Worm (Caenorhabditis elegans) whole organism, L2 larva: ENCODE data around the gene F28H6.4.

Experiments used
- C34F6.9 ChIP-seq: fragments of 150-350 bp; optimal IDR thresholded peaks from 2 replicates; lab custom pipeline; 2014; ENCODE audit warnings: missing biosample characterization, missing genetic modification characterization
- F13H6.1 ChIP-seq: sonication (generic microtip); optimal IDR thresholded peaks from 2 replicates; lab custom pipeline; 2016; ENCODE audit warnings: missing genetic modification characterization, missing compliant biosample characterization
- R02D3.7 ChIP-seq: fragments of 150-350 bp; optimal IDR thresholded peaks from 2 replicates; lab custom pipeline; 2014; ENCODE audit warnings: missing biosample characterization, missing genetic modification characterization
- Y55F3AM.14 ChIP-seq: fragments of 200-800 bp; sonication (Bioruptor generic); optimal IDR thresholded peaks from 2 replicates; lab custom pipeline; 2018; ENCODE audit warnings: mild to moderate bottlenecking, missing genetic modification characterization, missing compliant biosample characterization
- ZK546.5 ChIP-seq: sonication (generic microtip); optimal IDR thresholded peaks from 2 replicates; lab custom pipeline; 2017; ENCODE audit warnings: missing biosample characterization, missing genetic modification characterization
- ama-1 ChIP-seq: fragments of 150-350 bp; optimal IDR thresholded peaks from 2 replicates; lab custom pipeline; 2018; ENCODE audit warnings: inconsistent platforms
- blmp-1 ChIP-seq: sonication (generic microtip); optimal IDR thresholded peaks from 2 replicates; lab custom pipeline; 2017; ENCODE audit warnings: missing genetic modification characterization, mild to moderate bottlenecking, missing compliant biosample characterization, antibody characterized with exemption, moderate library complexity; ENCODE audit not compliant: insufficient read depth
- ceh-16 ChIP-seq: fragments of 150-350 bp; optimal IDR thresholded peaks from 2 replicates; lab custom pipeline; 2014; ENCODE audit warnings: missing biosample characterization, missing genetic modification characterization
- crh-2 ChIP-seq: sonication (generic microtip); optimal IDR thresholded peaks from 2 replicates; lab custom pipeline; 2017; ENCODE audit warnings: missing biosample characterization, missing genetic modification characterization
- egl-27 ChIP-seq: sonication (generic microtip); optimal IDR thresholded peaks from 3 replicates; lab custom pipeline; 2017; ENCODE audit warnings: missing biosample characterization, missing genetic modification reagents, missing genetic modification characterization
- elt-1 ChIP-seq: fragments of 150-350 bp; optimal IDR thresholded peaks from 2 replicates; lab custom pipeline; 2014; ENCODE audit warnings: missing biosample characterization, missing genetic modification characterization
- elt-3 ChIP-seq: sonication (generic microtip); optimal IDR thresholded peaks from 2 replicates; lab custom pipeline; 2017; ENCODE audit warnings: missing biosample characterization, missing genetic modification characterization
- fos-1 ChIP-seq: fragments of 150-350 bp; optimal IDR thresholded peaks from 2 replicates; lab custom pipeline; 2014; ENCODE audit warnings: missing biosample characterization, missing genetic modification characterization
- gmeb-1 ChIP-seq: fragments of 150-350 bp; optimal IDR thresholded peaks from 2 replicates; lab custom pipeline; 2014; ENCODE audit warnings: missing biosample characterization, missing genetic modification characterization
- lin-39 ChIP-seq: fragments of 150-350 bp; optimal IDR thresholded peaks from 2 replicates; lab custom pipeline; 2014; ENCODE audit warnings: missing biosample characterization, missing genetic modification reagents, missing genetic modification characterization
- lsy-2 ChIP-seq, 2 experiments: fragments of 150-350 bp in 1 of 2; sonication (generic microtip) in 1 of 2; optimal IDR thresholded peaks; 2 replicates each; lab custom pipeline; 2014 to 2017; ENCODE audit warnings: missing biosample characterization in 2 of 2, missing genetic modification characterization in 2 of 2
- mab-5 ChIP-seq: fragments of 150-350 bp; optimal IDR thresholded peaks from 2 replicates; lab custom pipeline; 2014; ENCODE audit warnings: missing biosample characterization, missing genetic modification characterization
- mbf-1 ChIP-seq: sonication (generic microtip); optimal IDR thresholded peaks from 2 replicates; lab custom pipeline; 2017; ENCODE audit warnings: missing biosample characterization, missing genetic modification characterization
- mdl-1 ChIP-seq, 2 experiments: fragments of 150-350 bp in 1 of 2; sonication (generic microtip) in 1 of 2; optimal IDR thresholded peaks; 2 replicates each; lab custom pipeline; 2017; ENCODE audit warnings: missing biosample characterization in 2 of 2, missing genetic modification characterization in 2 of 2
- nhr-10 ChIP-seq: sonication (generic microtip); optimal IDR thresholded peaks from 2 replicates; lab custom pipeline; 2017; ENCODE audit warnings: missing biosample characterization, missing genetic modification characterization
- nhr-11 ChIP-seq: fragments of 150-350 bp; optimal IDR thresholded peaks from 2 replicates; lab custom pipeline; 2014; ENCODE audit warnings: missing biosample characterization, missing genetic modification characterization
- nhr-129 ChIP-seq: fragments of 150-350 bp; optimal IDR thresholded peaks from 2 replicates; lab custom pipeline; 2014; ENCODE audit warnings: missing biosample characterization, missing genetic modification characterization
- nhr-21 ChIP-seq: fragments of 150-350 bp; optimal IDR thresholded peaks from 2 replicates; lab custom pipeline; 2014; ENCODE audit warnings: missing biosample characterization, missing genetic modification characterization
- nhr-25 ChIP-seq: fragments of 150-350 bp; sonication (generic microtip); optimal IDR thresholded peaks from 3 replicates; lab custom pipeline; 2014; ENCODE audit warnings: missing biosample characterization, missing genetic modification characterization
- nhr-6 ChIP-seq: fragments of 150-350 bp; optimal IDR thresholded peaks from 2 replicates; lab custom pipeline; 2014; ENCODE audit warnings: missing biosample characterization, missing genetic modification characterization
- nhr-77 ChIP-seq: fragments of 150-350 bp; optimal IDR thresholded peaks from 2 replicates; lab custom pipeline; 2014; ENCODE audit warnings: missing biosample characterization, missing genetic modification characterization
- peb-1 ChIP-seq: fragments of 150-350 bp; optimal IDR thresholded peaks from 2 replicates; lab custom pipeline; 2014; ENCODE audit warnings: missing biosample characterization, missing genetic modification characterization
- sem-4 ChIP-seq: fragments of 150-350 bp; optimal IDR thresholded peaks from 2 replicates; lab custom pipeline; 2014; ENCODE audit warnings: missing biosample characterization, missing genetic modification reagents, missing genetic modification characterization
- skn-1 ChIP-seq: sonication (generic microtip); optimal IDR thresholded peaks from 2 replicates; lab custom pipeline; 2017; ENCODE audit warnings: missing biosample characterization, missing genetic modification characterization
- sma-3 ChIP-seq: sonication (generic microtip); optimal IDR thresholded peaks from 2 replicates; lab custom pipeline; 2016; ENCODE audit warnings: missing genetic modification reagents, missing genetic modification characterization, missing compliant biosample characterization
- snpc-4 ChIP-seq: fragments of 150-350 bp; optimal IDR thresholded peaks from 2 replicates; lab custom pipeline; 2014; ENCODE audit warnings: missing biosample characterization, missing genetic modification characterization
- unc-39 ChIP-seq: fragments of 150-350 bp; optimal IDR thresholded peaks from 2 replicates; lab custom pipeline; 2014; ENCODE audit warnings: missing biosample characterization, missing genetic modification characterization
- unc-55 ChIP-seq: fragments of 150-350 bp; sonication (generic microtip); optimal IDR thresholded peaks from 3 replicates; lab custom pipeline; 2014; ENCODE audit warnings: missing biosample characterization, missing genetic modification reagents, missing genetic modification characterization
- unc-62 ChIP-seq: fragments of 150-350 bp; optimal IDR thresholded peaks from 2 replicates; lab custom pipeline; 2014; ENCODE audit warnings: missing biosample characterization, missing genetic modification reagents, missing genetic modification characterization
- zag-1 ChIP-seq: fragments of 150-350 bp; optimal IDR thresholded peaks from 2 replicates; lab custom pipeline; 2014; ENCODE audit warnings: missing biosample characterization, missing genetic modification characterization
- ztf-1 ChIP-seq: fragments of 200-800 bp; sonication (Bioruptor generic); conservative IDR thresholded peaks from 2 replicates; pipeline ENCODE4 v1.3.6; 2022; ENCODE audit warnings: missing genetic modification characterization, missing compliant biosample characterization
- ztf-11 ChIP-seq: sonication (generic microtip); optimal IDR thresholded peaks from 2 replicates; lab custom pipeline; 2017; ENCODE audit warnings: missing biosample characterization, missing genetic modification characterization
- ztf-4 ChIP-seq: fragments of 150-350 bp; optimal IDR thresholded peaks from 2 replicates; lab custom pipeline; 2014; ENCODE audit warnings: missing biosample characterization, missing genetic modification characterization

The F28H6.4 gene

DNA sequence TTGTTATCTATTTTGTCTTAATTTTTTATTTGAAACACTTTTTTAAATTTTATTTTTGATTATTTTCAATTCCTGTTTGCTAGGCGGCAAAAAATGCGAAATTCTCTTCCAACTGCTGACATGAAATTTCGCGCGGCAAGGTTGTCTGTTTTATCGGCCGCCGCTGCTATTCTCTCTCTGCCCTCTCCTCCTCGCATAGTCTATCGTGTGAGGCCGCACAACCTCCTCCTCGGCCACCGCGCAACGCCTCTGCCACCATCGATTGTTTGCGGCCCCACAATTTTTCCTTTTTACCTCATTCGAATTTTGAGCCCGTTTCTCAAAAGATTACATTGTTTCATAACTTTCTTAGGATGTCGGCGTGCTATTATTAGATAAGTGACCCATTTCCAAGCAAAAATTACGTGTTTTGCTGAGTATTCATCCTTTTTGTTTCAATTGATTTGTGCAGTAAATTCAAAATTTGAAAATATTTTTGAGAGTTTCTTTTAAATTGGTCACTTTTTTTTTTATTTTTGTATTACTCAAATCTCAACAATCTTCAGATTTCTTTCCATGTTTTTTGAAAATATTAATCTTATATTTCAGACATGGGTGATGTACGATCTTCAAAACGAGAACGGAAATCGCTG is at the start of gene F28H6.4:
Gene F28H6.4, plus strand, starts transcription at position 582 of the 632 bp plus-strand sequence.
- TF ChIP-seq fos-1 (tag; lab: Kevin White, UChicago) (peak; percentile 17), peb-1 (tag; lab: Kevin White, UChicago) (no peak), unc-55 (peak; percentile 47), nhr-77 (no peak)

DNA sequence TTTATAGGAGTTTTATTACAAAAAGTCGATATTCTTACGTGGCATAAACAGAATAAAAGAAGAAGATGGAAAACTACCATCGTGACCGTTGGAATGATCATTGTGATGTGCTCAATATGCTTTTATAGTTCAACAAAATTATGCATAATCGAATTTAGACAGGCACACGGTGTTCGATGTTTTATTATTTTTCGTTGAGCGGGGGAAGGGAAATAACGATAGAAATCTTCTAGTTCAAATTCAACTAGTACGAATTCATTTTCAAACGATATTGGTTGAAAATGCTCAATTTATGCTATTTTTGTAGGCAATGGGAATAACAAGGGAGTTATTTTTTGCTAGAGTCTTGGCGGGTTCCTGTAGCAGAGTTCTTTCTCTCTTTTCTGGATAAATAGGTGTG is 49.1 kb upstream of the F28H6.4 start, which contains the start of gene C33G3.5:
Gene C33G3.5, minus strand, starts transcription at position 101 of the 400 bp plus-strand sequence.
- no peak for TF ChIP-seq sma-3 (GFP tag; lab: Kevin White, UChicago)
- TF ChIP-seq C34F6.9, result no peak
- no peak for TF ChIP-seq nhr-6 (tag; lab: Kevin White, UChicago)
- TF ChIP-seq egl-27, result no peak
- TF ChIP-seq mbf-1 (tag; lab: Kevin White, UChicago), result no peak
- no peak for TF ChIP-seq nhr-25 (tag; lab: Kevin White, UChicago)
- no peak for TF ChIP-seq mab-5 (tag; lab: Kevin White, UChicago)
- no peak for TF ChIP-seq blmp-1 (tag; lab: Kevin White, UChicago)
- TF ChIP-seq elt-3 (tag; lab: Kevin White, UChicago), result no peak
- TF ChIP-seq ztf-4, result no peak
- TF ChIP-seq nhr-129 (tag; lab: Kevin White, UChicago), result no peak
- TF ChIP-seq unc-39 (tag; lab: Kevin White, UChicago), result no peak
- no peak for TF ChIP-seq ztf-1
- no peak for TF ChIP-seq skn-1 (tag; lab: Kevin White, UChicago)
- TF ChIP-seq zag-1 (tag; lab: Kevin White, UChicago), result no peak
- no peak for TF ChIP-seq elt-1
- no peak for TF ChIP-seq unc-55
- no peak for TF ChIP-seq nhr-21 (tag; lab: Kevin White, UChicago)
- no peak for TF ChIP-seq sem-4
- TF ChIP-seq, all 48 proteins: peak for 0

DNA sequence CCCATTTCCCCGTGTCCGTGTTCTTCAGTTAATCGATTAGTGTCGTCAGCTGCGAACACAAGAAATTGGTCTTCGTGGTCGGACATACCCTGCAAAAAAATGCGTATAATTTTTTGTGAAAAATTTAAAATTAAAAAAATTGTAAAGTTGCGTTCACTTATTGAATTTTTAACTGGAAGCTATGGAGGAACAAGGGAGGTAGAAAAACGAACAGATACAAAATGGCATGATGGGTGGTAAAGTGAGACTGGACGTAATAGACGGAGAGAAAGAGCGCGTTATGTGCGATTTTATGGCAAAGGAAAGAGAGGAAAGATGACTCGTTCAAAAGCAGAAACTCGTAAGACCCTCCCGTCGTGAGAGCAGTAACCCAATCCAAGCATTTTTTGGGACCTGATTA is 43.4 kb upstream of the F28H6.4 start, which contains the start of gene C33G3.6:
Gene C33G3.6, minus strand, starts transcription at position 101 of the 400 bp plus-strand sequence.
- TF ChIP-seq lsy-2 (tag; optimal IDR thresholded peaks at IDR 0.05; lab: Kevin White, UChicago) (no peak), gmeb-1 (tag; lab: Kevin White, UChicago) (no peak), fos-1 (tag; lab: Kevin White, UChicago) (no peak), zag-1 (tag; lab: Kevin White, UChicago) (no peak), Y55F3AM.14 (GFP tag; lab: Kevin White, UChicago) (no peak), crh-2 (tag; lab: Kevin White, UChicago) (no peak), ztf-11 (tag; lab: Kevin White, UChicago) (no peak), ztf-1 (no peak)
- TF ChIP-seq, all 48 proteins: peak for 0

DNA sequence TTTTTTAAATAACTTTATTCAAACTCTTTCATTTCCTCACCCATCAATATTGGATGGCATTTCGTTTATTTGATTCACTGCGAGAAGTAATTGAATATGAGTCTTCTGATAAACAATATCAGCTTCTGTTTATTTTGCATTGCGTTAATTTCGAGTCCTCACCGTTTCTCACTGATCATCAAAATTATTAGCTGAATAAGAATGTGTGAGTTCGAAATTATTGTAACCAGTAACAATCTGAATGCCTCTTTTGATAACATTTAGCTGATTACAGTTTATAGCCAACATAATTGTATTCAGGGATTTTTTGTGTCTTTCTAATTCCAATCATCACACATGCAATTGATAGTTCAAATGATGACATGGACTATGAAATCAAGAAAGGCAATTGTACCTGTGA is 42.5 kb upstream of the F28H6.4 start, which contains the start of gene F16B12.1:
Gene F16B12.1, plus strand, starts transcription at position 301 of the 400 bp plus-strand sequence.
- TF ChIP-seq nhr-21 (tag; lab: Kevin White, UChicago) (no peak), ama-1 (no peak), unc-55 (no peak), R02D3.7 (tag; lab: Kevin White, UChicago) (no peak), lin-39 (tag; lab: Kevin White, UChicago) (no peak), lsy-2 (tag; optimal IDR thresholded peaks at IDR 0.05; lab: Kevin White, UChicago) (no peak), nhr-10 (tag; lab: Kevin White, UChicago) (no peak), ztf-4 (no peak), gmeb-1 (tag; lab: Kevin White, UChicago) (no peak), nhr-11 (tag; lab: Kevin White, UChicago) (no peak), blmp-1 (tag; lab: Kevin White, UChicago) (no peak), nhr-129 (tag; lab: Kevin White, UChicago) (no peak), F13H6.1 (tag; lab: Kevin White, UChicago) (no peak), unc-62 (GFP tag; lab: Kevin White, UChicago) (no peak), fos-1 (tag; lab: Kevin White, UChicago) (no peak), sem-4 (no peak), C34F6.9 (no peak), nhr-77 (no peak), mab-5 (tag; lab: Kevin White, UChicago) (no peak)
- TF ChIP-seq, all 48 proteins: peak for 0

DNA sequence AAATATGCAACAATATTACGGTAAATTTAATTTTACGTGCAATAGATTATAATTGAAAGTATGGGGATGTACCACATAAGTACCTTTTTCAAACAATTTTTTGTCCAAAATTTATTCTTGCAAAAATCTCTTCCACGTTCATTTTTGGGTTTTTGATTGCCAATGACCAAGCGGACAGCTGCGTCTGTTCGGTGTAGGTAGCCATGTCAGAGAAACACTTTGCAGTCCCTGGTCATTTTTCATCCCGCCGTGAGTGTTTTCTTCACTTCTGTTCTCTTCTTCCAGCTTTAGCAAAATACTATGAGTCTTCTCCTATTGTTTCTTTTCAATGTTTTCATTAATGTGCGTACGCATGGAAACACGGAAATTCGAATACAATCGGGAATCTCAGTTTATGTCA is 37.6 kb upstream of the F28H6.4 start, which contains the start of gene dsl-4:
Gene dsl-4, plus strand, starts transcription at position 301 of the 400 bp plus-strand sequence.
- TF ChIP-seq lin-39 (tag; lab: Kevin White, UChicago), result no peak
- TF ChIP-seq elt-3 (tag; lab: Kevin White, UChicago), result no peak
- TF ChIP-seq nhr-25 (tag; lab: Kevin White, UChicago), result no peak
- no peak for TF ChIP-seq ztf-1
- TF ChIP-seq elt-1, result no peak
- no peak for TF ChIP-seq nhr-10 (tag; lab: Kevin White, UChicago)
- TF ChIP-seq mdl-1 (tag; optimal IDR thresholded peaks at IDR 0.05; lab: Kevin White, UChicago), result no peak
- TF ChIP-seq ztf-4, result no peak
- TF ChIP-seq crh-2 (tag; lab: Kevin White, UChicago), result no peak
- TF ChIP-seq ZK546.5, result no peak
- TF ChIP-seq fos-1 (tag; lab: Kevin White, UChicago), result no peak
- no peak for TF ChIP-seq ama-1
- no peak for TF ChIP-seq snpc-4
- no peak for TF ChIP-seq ceh-16
- no peak for TF ChIP-seq Y55F3AM.14 (GFP tag; lab: Kevin White, UChicago)
- TF ChIP-seq gmeb-1 (tag; lab: Kevin White, UChicago), result no peak
